Fruit fly (Drosophila melanogaster): ENCODE measurements around the gene RanBP3.

RanBP3 gene

dm6 chr3R:23781466-23781935 lies 28.9 kb upstream of the RanBP3 start, which contains the start of the genes Nup98-96 and mbc (continued):
- TF ChIP-seq CG7745 (tag; optimal IDR thresholded peaks at IDR 0.05) = peak; percentile 95
- TF ChIP-seq CG13123 (GFP tag; optimal IDR thresholded peaks at IDR 0.05) = peak; percentile 34
- peak; percentile 95 for TF ChIP-seq HLH54F (GFP tag; optimal IDR thresholded peaks at IDR 0.05)
- peak; percentile 81 for TF ChIP-seq otp (GFP tag; IDR thresholded peaks at IDR 0.05)
- peak; percentile 75 for TF ChIP-seq CG7987 (GFP tag; optimal IDR thresholded peaks at IDR 0.05)
- TF ChIP-seq Tbp (GFP tag; optimal IDR thresholded peaks at IDR 0.05) = no peak
- peak; percentile 80 for TF ChIP-seq CG10462 (GFP tag; optimal IDR thresholded peaks at IDR 0.05)
- TF ChIP-seq CG17361 (GFP tag; IDR thresholded peaks at IDR 0.05) = peak; percentile 88
- peak; percentile 63 for TF ChIP-seq E2f2 (GFP tag; IDR thresholded peaks at IDR 0.05)
- TF ChIP-seq Mrtf (GFP tag; IDR thresholded peaks at IDR 0.05) = peak; percentile 84
- TF ChIP-seq jing (GFP tag; optimal IDR thresholded peaks at IDR 0.05) = peak; percentile 71
- peak; percentile 89 for TF ChIP-seq CG1647 (GFP tag; optimal IDR thresholded peaks at IDR 0.05)
- TF ChIP-seq nmo (GFP tag; optimal IDR thresholded peaks at IDR 0.05) = peak; percentile 93
- TF ChIP-seq zfh2 (GFP tag; optimal IDR thresholded peaks at IDR 0.05) = peak; percentile 94
- peak; percentile 76 for TF ChIP-seq seq (GFP tag; IDR thresholded peaks at IDR 0.05)
- peak; percentile 85 for TF ChIP-seq Dad (GFP tag; optimal IDR thresholded peaks at IDR 0.05)
- TF ChIP-seq CG5953 (GFP tag; IDR thresholded peaks at IDR 0.05) = no peak; the same call in none of the 2 replicates
- TF ChIP-seq NC2β (GFP tag; optimal IDR thresholded peaks at IDR 0.05) = peak; percentile 82
- 0 out of 3 replicates have a peak, but pooled peaks have one; percentile 33 for TF ChIP-seq Opbp (GFP tag; IDR thresholded peaks at IDR 0.05; ENCODE audit: partially characterized antibody)
- no peak; the same call in 2 of the 3 replicates for TF ChIP-seq CG16813 (GFP tag; IDR thresholded peaks at IDR 0.05; ENCODE audit: partially characterized antibody)
- peak; percentile 55 for TF ChIP-seq tup (GFP tag; optimal IDR thresholded peaks at IDR 0.05)
- peak; percentile 75; the same call in 2 of the 3 replicates for TF ChIP-seq CG3726 (GFP tag; IDR thresholded peaks at IDR 0.05)
- TF ChIP-seq D19A (tag; optimal IDR thresholded peaks at IDR 0.05) = peak; percentile 68
- TF ChIP-seq CG4328 (GFP tag; optimal IDR thresholded peaks at IDR 0.05) = peak; percentile 69
- TF ChIP-seq CG7556 (GFP tag; optimal IDR thresholded peaks at IDR 0.05) = peak; percentile 61
- TF ChIP-seq Asciz (GFP tag; optimal IDR thresholded peaks at IDR 0.05) = peak; percentile 44
- TF ChIP-seq hth (optimal IDR thresholded peaks at IDR 0.05) = no peak
- TF ChIP-seq bbx (GFP tag; IDR thresholded peaks at IDR 0.05; ENCODE audit: partially characterized antibody) = peak; percentile 45; the same call in 1 of the 2 replicates
- TF ChIP-seq CG6689 (GFP tag; IDR thresholded peaks at IDR 0.05) = peak; percentile 79
- peak; percentile 50 for TF ChIP-seq CG8281 (tag; optimal IDR thresholded peaks at IDR 0.05)
- peak; percentile 91 for TF ChIP-seq CG3847 (GFP tag; IDR thresholded peaks at IDR 0.05)
- peak; percentile 31 for TF ChIP-seq sqz (GFP tag; optimal IDR thresholded peaks at IDR 0.05)
- TF ChIP-seq CG15514 (GFP tag; optimal IDR thresholded peaks at IDR 0.05) = peak; percentile 84
- TF ChIP-seq CG17385 (GFP tag; optimal IDR thresholded peaks at IDR 0.05) = peak; percentile 53
- TF ChIP-seq gem (tag; optimal IDR thresholded peaks at IDR 0.05) = peak; percentile 92
- TF ChIP-seq HHEX (GFP tag; optimal IDR thresholded peaks at IDR 0.05) = peak; percentile 54
- peak; percentile 50 for TF ChIP-seq gt (GFP tag; IDR thresholded peaks at IDR 0.05)
- TF ChIP-seq nom (GFP tag; optimal IDR thresholded peaks at IDR 0.05) = peak; percentile 75
- TF ChIP-seq CG8359 (GFP tag; optimal IDR thresholded peaks at IDR 0.05; ENCODE audit: borderline replicate concordance) = peak; percentile 4
- no peak for TF ChIP-seq Hr78 (GFP tag; optimal IDR thresholded peaks at IDR 0.05)
- TF ChIP-seq ems (GFP tag; optimal IDR thresholded peaks at IDR 0.05) = peak; percentile 83
- TF ChIP-seq H15 (GFP tag; IDR thresholded peaks at IDR 0.05) = peak; percentile 81
- peak; percentile 71 for TF ChIP-seq CG10979 (tag; optimal IDR thresholded peaks at IDR 0.05)
- peak; percentile 66; the same call in 1 of the 2 replicates for TF ChIP-seq cas (GFP tag; IDR thresholded peaks at IDR 0.05)
- peak; percentile 94 for TF ChIP-seq shn (GFP tag; optimal IDR thresholded peaks at IDR 0.05)
- peak; percentile 85 for TF ChIP-seq CG11504 (tag; optimal IDR thresholded peaks at IDR 0.05)
- peak; percentile 93 for TF ChIP-seq CoRest (tag; optimal IDR thresholded peaks at IDR 0.05)
- TF ChIP-seq Hey (tag; optimal IDR thresholded peaks at IDR 0.05) = peak; percentile 28
- peak; percentile 50 for TF ChIP-seq TFAM (GFP tag; optimal IDR thresholded peaks at IDR 0.05)
